Worm (Caenorhabditis elegans): ENCODE results near the gene hxk-3.

The hxk-3 gene

ce11 chrIV:1555021-1555720 is 57.7 kb downstream of the hxk-3 start, which contains the start of gene C34H4.1 (continued):
- TF ChIP-seq pha-4 (GFP tag; IDR thresholded peaks at IDR 0.05) (no peak), pha-4 (tag; optimal IDR thresholded peaks at IDR 0.05) (no peak), dmd-6 (GFP tag; IDR thresholded peaks at IDR 0.05) (peak; percentile 50; the same call in 1 of the 2 replicates), nhr-10 (tag; optimal IDR thresholded peaks at IDR 0.05) (no peak), T20F7.1 (GFP tag; optimal IDR thresholded peaks at IDR 0.05) (no peak), Y75B8A.6 (GFP tag; IDR thresholded peaks at IDR 0.05) (no peak), ztf-7 (tag; optimal IDR thresholded peaks at IDR 0.05) (no peak), R02D3.7 (tag; optimal IDR thresholded peaks at IDR 0.05) (no peak), hlh-11 (tag; optimal IDR thresholded peaks at IDR 0.05) (peak; percentile 19), nhr-77 (tag; optimal IDR thresholded peaks at IDR 0.05) (peak; percentile 21), rbr-2 (tag; optimal IDR thresholded peaks at IDR 0.05) (no peak), set-16 (GFP tag; IDR thresholded peaks at IDR 0.05) (peak; percentile 28; the same call in 1 of the 2 replicates), snpc-1.2 (GFP tag; IDR thresholded peaks at IDR 0.05) (no peak), zfp-2 (tag; optimal IDR thresholded peaks at IDR 0.05) (no peak), daf-16 (GFP tag; optimal IDR thresholded peaks at IDR 0.05) (no peak), daf-16 (tag; optimal IDR thresholded peaks at IDR 0.05) (peak; percentile 46), ctbp-1 (GFP tag; IDR thresholded peaks at IDR 0.05) (no peak), daf-8 (GFP tag; IDR thresholded peaks at IDR 0.05) (no peak), ceh-20 (GFP tag; IDR thresholded peaks at IDR 0.05) (no peak), snpc-4 (tag; optimal IDR thresholded peaks at IDR 0.05) (no peak), ceh-44 (GFP tag; IDR thresholded peaks at IDR 0.05) (no peak), fkh-10 (GFP tag; optimal IDR thresholded peaks at IDR 0.05) (no peak), spr-3 (GFP tag; optimal IDR thresholded peaks at IDR 0.05) (no peak), attf-4 (tag; optimal IDR thresholded peaks at IDR 0.05) (no peak), F10B5.3 (tag; optimal IDR thresholded peaks at IDR 0.05) (no peak), lin-1 (GFP tag; IDR thresholded peaks at IDR 0.05) (no peak), unc-62 (GFP tag; optimal IDR thresholded peaks at IDR 0.05 in 1 of 2) (peak in 1 of 2 experiments; percentile 82), unc-62 (tag; optimal IDR thresholded peaks at IDR 0.05) (no peak), ceh-28 (tag; optimal IDR thresholded peaks at IDR 0.05) (no peak), Y5F2A.4 (GFP tag; optimal IDR thresholded peaks at IDR 0.05) (no peak), ceh-82 (tag; optimal IDR thresholded peaks at IDR 0.05) (no peak), dve-1 (tag; optimal IDR thresholded peaks at IDR 0.05; ENCODE audit: insufficient read depth) (peak; percentile 5), Y48G9A.11 (GFP tag; IDR thresholded peaks at IDR 0.05) (no peak), F26F4.8 (GFP tag; conservative IDR thresholded peaks at IDR 0.05) (no peak), lir-3 (tag; optimal IDR thresholded peaks at IDR 0.05) (no peak), nhr-48 (tag; optimal IDR thresholded peaks at IDR 0.05) (no peak), tag-97 (GFP tag; IDR thresholded peaks at IDR 0.05) (no peak), nhr-25 (tag; optimal IDR thresholded peaks at IDR 0.05; ENCODE audit: borderline replicate concordance, insufficient read depth) (no peak), aly-2 (tag; optimal IDR thresholded peaks at IDR 0.05) (no peak), zip-11 (GFP tag; IDR thresholded peaks at IDR 0.05) (no peak), lim-7 (GFP tag; IDR thresholded peaks at IDR 0.05) (no peak), ceh-62 (tag; optimal IDR thresholded peaks at IDR 0.05) (no peak)

Measured in whole organism, L4 larva.